Fruit fly (Drosophila melanogaster) whole organism, embryonic: ENCODE data around the gene CG14984.

Source experiments
- ATbp ChIP-seq: fragments of 200-800 bp; sonication (Bioruptor generic); optimal IDR thresholded peaks from 2 replicates; lab custom pipeline; 2017; ENCODE audit warnings: missing biosample characterization, mild to moderate bottlenecking, missing genetic modification characterization, missing genetic modification reagents
- Ada2b ChIP-seq: fragments of 200-800 bp; sonication (Bioruptor generic); IDR thresholded peaks from 2 replicates; pipeline ENCODE4 v1.3.6; 2022; ENCODE audit warnings: missing biosample characterization, missing genetic modification characterization
- Atf6 ChIP-seq: fragments of 200-800 bp; sonication (Bioruptor generic); IDR thresholded peaks from 2 replicates; pipeline ENCODE4 v1.3.6; 2022; ENCODE audit warnings: missing biosample characterization, missing genetic modification characterization
- Awh ChIP-seq: fragments of 200-800 bp; sonication (Bioruptor generic); IDR thresholded peaks from 2 replicates; pipeline ENCODE4, ENCODE4 v1.3.6; 2022; ENCODE audit warnings: missing biosample characterization, missing genetic modification characterization
- CG1024 ChIP-seq: fragments of 200-800 bp; sonication (Bioruptor generic); IDR thresholded peaks from 2 replicates; pipeline ENCODE4 v1.3.6; 2022; ENCODE audit warnings: missing biosample characterization, missing genetic modification characterization
- CG10431 ChIP-seq: fragments of 200-800 bp; sonication (Bioruptor generic); optimal IDR thresholded peaks from 3 replicates; lab custom pipeline; 2018; ENCODE audit warnings: missing biosample characterization, mild to moderate bottlenecking, missing genetic modification characterization
- CG10543 ChIP-seq: fragments of 200-800 bp; sonication (Bioruptor generic); optimal IDR thresholded peaks from 3 replicates; lab custom pipeline; 2017; ENCODE audit warnings: missing biosample characterization, mild to moderate bottlenecking, missing genetic modification characterization, moderate library complexity
- CG12942 ChIP-seq: fragments of 200-800 bp; sonication (Bioruptor generic); optimal IDR thresholded peaks from 3 replicates; lab custom pipeline; 2016; ENCODE audit warnings: missing biosample characterization, missing genetic modification characterization
- CG16863 ChIP-seq: fragments of 200-800 bp; sonication (Bioruptor generic); optimal IDR thresholded peaks from 3 replicates; lab custom pipeline; 2016; ENCODE audit warnings: missing biosample characterization, missing genetic modification characterization
- CG17829 ChIP-seq: fragments of 200-800 bp; optimal IDR thresholded peaks from 2 replicates; lab custom pipeline; 2019; ENCODE audit warnings: missing biosample characterization, mild to moderate bottlenecking, missing genetic modification characterization, moderate library complexity
- CG18011 ChIP-seq: fragments of 200-800 bp; sonication (Bioruptor generic); optimal IDR thresholded peaks from 2 replicates; lab custom pipeline; 2017; ENCODE audit warnings: missing biosample characterization, missing genetic modification characterization, mild to moderate bottlenecking, moderate library complexity, missing genotype
- CG18476 ChIP-seq: fragments of 200-800 bp; sonication (Bioruptor generic); optimal IDR thresholded peaks from 2 replicates; lab custom pipeline; 2016; ENCODE audit warnings: missing biosample characterization, mild to moderate bottlenecking, missing genetic modification characterization
- CG30403 ChIP-seq: fragments of 200-800 bp; sonication (Bioruptor generic); optimal IDR thresholded peaks from 3 replicates; lab custom pipeline; 2016; ENCODE audit warnings: missing biosample characterization, missing genetic modification characterization
- CG31365 ChIP-seq: fragments of 200-800 bp; sonication (Bioruptor generic); optimal IDR thresholded peaks from 2 replicates; lab custom pipeline; 2018; ENCODE audit warnings: missing biosample characterization, mild to moderate bottlenecking, missing genetic modification characterization
- CG32772 ChIP-seq: fragments of 200-800 bp; sonication (Bioruptor generic); IDR thresholded peaks from 2 replicates; pipeline ENCODE4 v1.3.6; 2022; ENCODE audit warnings: missing biosample characterization, missing genetic modification characterization
- CG3847 ChIP-seq: fragments of 200-800 bp; sonication (Bioruptor generic); IDR thresholded peaks from 2 replicates; pipeline ENCODE4 v1.3.6; 2022; ENCODE audit warnings: missing biosample characterization, missing genetic modification characterization
- CG42726 ChIP-seq: fragments of 200-800 bp; sonication (Bioruptor generic); IDR thresholded peaks from 2 replicates; pipeline ENCODE4 v1.3.6; 2022; ENCODE audit warnings: missing biosample characterization, missing genetic modification characterization; ENCODE audit not compliant: partially characterized antibody
- CG5953 ChIP-seq: fragments of 200-800 bp; sonication (Bioruptor generic); IDR thresholded peaks from 2 replicates; pipeline ENCODE4 v1.3.6; 2022; ENCODE audit warnings: missing biosample characterization, missing genetic modification characterization
- CG6254 ChIP-seq: fragments of 200-800 bp; sonication (Bioruptor generic); optimal IDR thresholded peaks from 3 replicates; lab custom pipeline; 2017; ENCODE audit warnings: mild to moderate bottlenecking, missing biosample characterization, missing genetic modification reagents, missing genetic modification characterization
- CG7745 ChIP-seq: fragments of 200-800 bp; sonication (Bioruptor generic); optimal IDR thresholded peaks from 2 replicates; lab custom pipeline; 2018; ENCODE audit warnings: missing biosample characterization, mild to moderate bottlenecking, missing genetic modification characterization, moderate library complexity
- CG8478 ChIP-seq: fragments of >200 bp; optimal IDR thresholded peaks from 2 replicates; lab custom pipeline; 2018
- CG8924 ChIP-seq: fragments of 200-800 bp; optimal IDR thresholded peaks from 3 replicates; lab custom pipeline; 2019; ENCODE audit warnings: missing biosample characterization, mild to moderate bottlenecking, missing genetic modification characterization, moderate library complexity
- D ChIP-seq, 2 experiments: fragments of 200-800 bp in 1 of 2; fragments of >200 bp in 1 of 2; sonication (Bioruptor generic) in 1 of 2; optimal IDR thresholded peaks; 2 replicates in 1 of 2; 3 replicates in 1 of 2; lab custom pipeline; 2017; ENCODE audit warnings: mild to moderate bottlenecking in 1 of 2, missing biosample characterization in 1 of 2, missing genetic modification characterization in 1 of 2, missing genetic modification reagents in 1 of 2
- E2f1 ChIP-seq: fragments of 200-800 bp; sonication (Bioruptor generic); IDR thresholded peaks from 2 replicates; pipeline ENCODE4 v1.3.6; 2022; ENCODE audit warnings: missing biosample characterization, missing genetic modification characterization
- Ets97D ChIP-seq: fragments of 200-800 bp; sonication (Bioruptor generic); optimal IDR thresholded peaks from 3 replicates; lab custom pipeline; 2016; ENCODE audit warnings: missing biosample characterization, missing genetic modification characterization
- GATAe ChIP-seq: fragments of 200-800 bp; sonication (Bioruptor generic); conservative IDR thresholded peaks from 2 replicates; pipeline ENCODE4 v1.3.6; 2022; ENCODE audit warnings: missing biosample characterization, missing genetic modification characterization
- Gsc ChIP-seq: fragments of 200-800 bp; sonication (Bioruptor generic); IDR thresholded peaks from 2 replicates; pipeline ENCODE4 v1.3.6; 2022; ENCODE audit warnings: missing biosample characterization, missing genetic modification characterization
- HLH54F ChIP-seq: fragments of 200-800 bp; sonication (Bioruptor generic); optimal IDR thresholded peaks from 3 replicates; lab custom pipeline; 2016; ENCODE audit warnings: missing biosample characterization, missing genetic modification characterization
- HmgZ ChIP-seq: fragments of 200-800 bp; sonication (Bioruptor generic); optimal IDR thresholded peaks from 2 replicates; lab custom pipeline; 2018; ENCODE audit warnings: missing biosample characterization, mild to moderate bottlenecking, missing genetic modification characterization
- Hmx ChIP-seq: fragments of 200-800 bp; sonication (Bioruptor generic); optimal IDR thresholded peaks from 2 replicates; lab custom pipeline; 2016; ENCODE audit warnings: missing biosample characterization, missing genetic modification characterization
- Hsf ChIP-seq: fragments of 200-800 bp; sonication (Bioruptor generic); optimal IDR thresholded peaks from 3 replicates; lab custom pipeline; 2016; ENCODE audit warnings: missing biosample characterization, missing genetic modification characterization
- Med ChIP-seq: fragments of 200-800 bp; sonication (Bioruptor generic); peaks from one replicate; lab custom pipeline; 2016; ENCODE audit warnings: missing biosample characterization, missing genetic modification characterization, mild to moderate bottlenecking, inconsistent platforms, moderate library complexity
- NfI ChIP-seq: fragments of 200-800 bp; sonication (Bioruptor generic); optimal IDR thresholded peaks from 3 replicates; lab custom pipeline; 2018; ENCODE audit warnings: missing biosample characterization, mild to moderate bottlenecking, missing genetic modification characterization, moderate library complexity
- Poxn ChIP-seq: fragments of 200-800 bp; sonication (Bioruptor generic); IDR thresholded peaks from 2 replicates; pipeline ENCODE4 v1.3.6; 2022; ENCODE audit warnings: missing biosample characterization, missing genetic modification characterization
- Six4 ChIP-seq: fragments of 200-800 bp; sonication (Bioruptor generic); optimal IDR thresholded peaks from 2 replicates; lab custom pipeline; 2016; ENCODE audit warnings: missing biosample characterization, missing genetic modification characterization
- az2 ChIP-seq: fragments of 200-800 bp; sonication (Bioruptor generic); optimal IDR thresholded peaks from 3 replicates; lab custom pipeline; 2016; ENCODE audit warnings: missing biosample characterization, missing genetic modification characterization
- corto ChIP-seq: fragments of 200-800 bp; sonication (Bioruptor generic); optimal IDR thresholded peaks from 2 replicates; lab custom pipeline; 2016; ENCODE audit warnings: missing biosample characterization, mild to moderate bottlenecking, missing genetic modification characterization, moderate library complexity
- gt ChIP-seq: fragments of 200-800 bp; sonication (Bioruptor generic); IDR thresholded peaks from 2 replicates; pipeline ENCODE4 v1.3.6; 2022; ENCODE audit warnings: missing biosample characterization, missing genetic modification characterization
- nau ChIP-seq: fragments of 200-800 bp; sonication (Bioruptor generic); optimal IDR thresholded peaks from 3 replicates; lab custom pipeline; 2017; ENCODE audit warnings: missing biosample characterization, mild to moderate bottlenecking, missing genetic modification characterization, missing genetic modification reagents
- nerfin-2 ChIP-seq: fragments of 200-800 bp; sonication (Bioruptor generic); IDR thresholded peaks from 2 replicates; pipeline ENCODE4 v1.3.6; 2022; ENCODE audit warnings: missing biosample characterization, missing genetic modification characterization; ENCODE audit not compliant: partially characterized antibody
- oc ChIP-seq: fragments of 200-800 bp; sonication (Bioruptor generic); optimal IDR thresholded peaks from 2 replicates; lab custom pipeline; 2018; ENCODE audit warnings: missing biosample characterization, mild to moderate bottlenecking, missing genetic modification characterization, moderate library complexity
- ro ChIP-seq: fragments of 200-800 bp; sonication (Bioruptor generic); IDR thresholded peaks from 2 replicates; pipeline ENCODE4 v1.3.6; 2022; ENCODE audit warnings: missing biosample characterization, missing genetic modification characterization
- salm ChIP-seq: fragments of 200-800 bp; sonication (Bioruptor generic); optimal IDR thresholded peaks from 2 replicates; lab custom pipeline; 2018; ENCODE audit warnings: missing biosample characterization, mild to moderate bottlenecking, missing genetic modification characterization
- scrt ChIP-seq: fragments of 200-800 bp; sonication (Bioruptor generic); optimal IDR thresholded peaks from 2 replicates; lab custom pipeline; 2018; ENCODE audit warnings: missing biosample characterization, mild to moderate bottlenecking, missing genetic modification characterization, moderate library complexity
- so ChIP-seq: fragments of 200-800 bp; sonication (Bioruptor generic); IDR thresholded peaks from 3 replicates; pipeline ENCODE4 v1.3.6; 2022; ENCODE audit warnings: missing biosample characterization, missing genetic modification characterization
- tgo ChIP-seq: fragments of 200-800 bp; sonication (Bioruptor generic); IDR thresholded peaks from 3 replicates; pipeline ENCODE4 v1.3.6; 2022; ENCODE audit warnings: missing biosample characterization, missing genetic modification characterization
- tll ChIP-seq, 2 experiments: fragments of 200-800 bp in 1 of 2; fragments of >200 bp in 1 of 2; sonication (Bioruptor generic) in 1 of 2; optimal IDR thresholded peaks; 2 replicates each; lab custom pipeline; 2017 to 2019; ENCODE audit warnings: missing biosample characterization in 2 of 2, missing genetic modification characterization in 2 of 2, mild to moderate bottlenecking in 1 of 2, moderate library complexity in 1 of 2
- unc-4 ChIP-seq: fragments of 200-800 bp; sonication (Bioruptor generic); IDR thresholded peaks from 2 replicates; pipeline ENCODE4 v1.3.6; 2022; ENCODE audit warnings: missing biosample characterization, missing genetic modification characterization; ENCODE audit not compliant: partially characterized antibody
- wdn ChIP-seq: fragments of 200-800 bp; sonication (Bioruptor generic); IDR thresholded peaks from 2 replicates; pipeline ENCODE4 v1.3.6; 2022; ENCODE audit warnings: missing biosample characterization, missing genetic modification characterization

Gene CG14984

dm6 chr3L:3908838-3909810, 43.2 kb downstream of the CG14984 start (continued):
- TF ChIP-seq CG18011 (GFP tag; lab: Kevin White, UChicago), result no peak
- TF ChIP-seq CG32772, result no peak
- TF ChIP-seq scrt (GFP tag; lab: Kevin White, UChicago), result no peak
- no peak for TF ChIP-seq CG31365 (tag; lab: Kevin White, UChicago)
- no peak for TF ChIP-seq az2 (GFP tag; lab: Kevin White, UChicago)
- peak; percentile 32 for TF ChIP-seq Ets97D (GFP tag; lab: Kevin White, UChicago)
- no peak for TF ChIP-seq oc
- no peak for TF ChIP-seq HLH54F
- TF ChIP-seq Poxn, result no peak
- TF ChIP-seq Awh (GFP tag; lab: Robert Waterston, UW), result no peak
- no peak for TF ChIP-seq salm (tag; lab: Kevin White, UChicago)
- TF ChIP-seq CG17829 (tag; lab: Kevin White, UChicago), result no peak
- no peak for TF ChIP-seq gt (GFP tag; lab: Robert Waterston, UW)
- no peak for TF ChIP-seq Ada2b (GFP tag; lab: Robert Waterston, UW)
- no peak for TF ChIP-seq Gsc (GFP tag; lab: Robert Waterston, UW)
- TF ChIP-seq NfI, result no peak
- no peak for TF ChIP-seq CG18476
- TF ChIP-seq nau, result no peak
- no peak for TF ChIP-seq CG8924 (tag; lab: Kevin White, UChicago)
- TF ChIP-seq CG10543, result no peak
- TF ChIP-seq corto (GFP tag; lab: Kevin White, UChicago), result no peak
- no peak for TF ChIP-seq CG1024 (GFP tag; lab: Robert Waterston, UW)
- no peak for TF ChIP-seq E2f1 (GFP tag; lab: Robert Waterston, UW)
- no peak for TF ChIP-seq D (optimal IDR thresholded peaks at IDR 0.05; lab: Kevin White, UChicago)
- TF ChIP-seq D (GFP tag; optimal IDR thresholded peaks at IDR 0.05; lab: Kevin White, UChicago), result no peak
- no peak for TF ChIP-seq so
- peak; percentile 73 for TF ChIP-seq CG42726 (GFP tag; lab: Robert Waterston, UW)
- TF ChIP-seq CG7745, result no peak
- no peak for TF ChIP-seq CG30403 (GFP tag; lab: Kevin White, UChicago)
- no peak for TF ChIP-seq tgo (GFP tag; lab: Robert Waterston, UW)
- TF ChIP-seq CG6254 (GFP tag; lab: Kevin White, UChicago), result no peak
- TF ChIP-seq unc-4 (GFP tag; lab: Robert Waterston, UW), result peak; percentile 62
- no peak for TF ChIP-seq CG8478
- no peak for TF ChIP-seq ATbp
- 0 out of 2 replicates have a peak, but pooled peaks have one; percentile 51 for TF ChIP-seq nerfin-2
- no peak for TF ChIP-seq Six4 (GFP tag; lab: Kevin White, UChicago)
- no peak for TF ChIP-seq wdn (GFP tag; lab: Robert Waterston, UW)
- no peak for TF ChIP-seq tll (GFP tag; optimal IDR thresholded peaks at IDR 0.05; lab: Kevin White, UChicago)
- peak; percentile 20 for TF ChIP-seq HmgZ
- no peak for TF ChIP-seq CG3847 (GFP tag; lab: Robert Waterston, UW)
- no peak for TF ChIP-seq Atf6
- no peak for TF ChIP-seq CG12942 (GFP tag; lab: Kevin White, UChicago)
- no peak for TF ChIP-seq GATAe (GFP tag; lab: Robert Waterston, UW)
- no peak for TF ChIP-seq CG5953 (GFP tag; lab: Robert Waterston, UW)
- TF ChIP-seq Hsf, result no peak
- TF ChIP-seq Med (GFP tag; lab: Kevin White, UChicago), result peak; percentile 76
- no peak for TF ChIP-seq CG16863 (GFP tag; lab: Kevin White, UChicago)
- no peak for TF ChIP-seq ro (GFP tag; lab: Robert Waterston, UW)
- no peak for TF ChIP-seq Hmx
- no peak for TF ChIP-seq CG10431
